Fruit fly (Drosophila melanogaster) whole organism, pupa: ENCODE measurements around the gene CG2186.

Experiments used
- CG10348 ChIP-seq: fragments of 200-800 bp; sonication (Bioruptor generic); IDR thresholded peaks from 2 replicates; pipeline ENCODE4 v1.3.6; 2022; ENCODE audit warnings: missing biosample characterization, missing genetic modification characterization
- CG12605 ChIP-seq: fragments of 200-800 bp; sonication (Bioruptor generic); IDR thresholded peaks from 2 replicates; pipeline ENCODE4 v1.3.6; 2022; ENCODE audit warnings: missing biosample characterization, missing genetic modification characterization
- CG8159 ChIP-seq: fragments of 200-800 bp; sonication (Bioruptor generic); optimal IDR thresholded peaks from 3 replicates; lab custom pipeline; 2018; ENCODE audit warnings: missing biosample characterization, mild to moderate bottlenecking, missing genetic modification characterization, moderate library complexity
- CG9948 ChIP-seq: fragments of 200-800 bp; sonication (Bioruptor generic); optimal IDR thresholded peaks from 2 replicates; lab custom pipeline; 2018; ENCODE audit warnings: missing biosample characterization, mild to moderate bottlenecking, missing genetic modification characterization, moderate library complexity
- EcR ChIP-seq: fragments of 200-800 bp; sonication (Bioruptor generic); optimal IDR thresholded peaks from 3 replicates; lab custom pipeline; 2019; ENCODE audit warnings: missing biosample characterization, missing genetic modification characterization, mild to moderate bottlenecking, moderate library complexity, missing genetic modification reagents
- Ets98B ChIP-seq: fragments of 200-800 bp; sonication (Bioruptor generic); IDR thresholded peaks from 2 replicates; pipeline ENCODE4 v1.3.6; 2022; ENCODE audit warnings: missing biosample characterization, missing genetic modification characterization
- Pif1B ChIP-seq: fragments of 200-800 bp; sonication (Bioruptor generic); optimal IDR thresholded peaks from 3 replicates; lab custom pipeline; 2016; ENCODE audit warnings: missing biosample characterization, missing genetic modification characterization
- Snoo ChIP-seq: fragments of 200-800 bp; sonication (Bioruptor generic); optimal IDR thresholded peaks from 3 replicates; lab custom pipeline; 2017; ENCODE audit warnings: missing biosample characterization, mild to moderate bottlenecking, missing genetic modification characterization, inconsistent platforms
- fd96Ca ChIP-seq: fragments of 200-800 bp; sonication (Bioruptor generic); IDR thresholded peaks from 3 replicates; pipeline ENCODE4 v1.3.6; 2022; ENCODE audit warnings: missing biosample characterization, missing genetic modification characterization
- gl ChIP-seq: fragments of 200-800 bp; sonication (Bioruptor generic); optimal IDR thresholded peaks from 2 replicates; lab custom pipeline; 2018; ENCODE audit warnings: missing biosample characterization, mild to moderate bottlenecking, missing genetic modification characterization
- rn ChIP-seq: fragments of 200-800 bp; sonication (Bioruptor generic); IDR thresholded peaks from 2 replicates; pipeline ENCODE4 v1.3.6; 2022; ENCODE audit warnings: missing biosample characterization, missing genetic modification characterization

DNA sequence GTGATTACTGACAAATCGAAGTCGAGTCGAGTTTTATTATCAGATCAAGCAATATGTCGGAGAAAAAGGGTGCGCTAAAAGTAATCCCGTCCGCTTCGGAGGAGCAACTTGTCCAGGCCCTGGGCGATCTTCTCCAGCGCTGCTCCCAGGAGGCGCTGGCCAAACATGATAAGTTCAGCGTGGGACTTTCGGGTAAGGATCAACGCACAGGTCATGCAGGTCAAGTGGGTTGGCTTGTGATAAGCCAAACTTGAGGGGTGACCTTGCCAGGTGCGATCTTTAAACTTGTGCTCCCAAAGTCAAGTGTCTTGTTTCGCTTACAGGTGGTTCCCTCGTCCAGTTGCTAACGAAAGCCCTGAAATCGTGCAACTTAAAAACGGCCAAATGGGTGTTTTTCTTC is 10.0 kb upstream of the CG2186 start:
- TF ChIP-seq CG9948: no peak
- no peak for TF ChIP-seq gl (tag; lab: Kevin White, UChicago)
- TF ChIP-seq fd96Ca (GFP tag; lab: Robert Waterston, UW): no peak
- TF ChIP-seq Ets98B (GFP tag; lab: Robert Waterston, UW): no peak
- no peak for TF ChIP-seq CG12605 (GFP tag; lab: Robert Waterston, UW)
- TF ChIP-seq rn: no peak
- TF ChIP-seq EcR (GFP tag; lab: Kevin White, UChicago): no peak
- TF ChIP-seq Pif1B (GFP tag; lab: Kevin White, UChicago): no peak
- TF ChIP-seq CG8159 (tag; lab: Kevin White, UChicago): no peak
- no peak for TF ChIP-seq CG10348 (GFP tag; lab: Robert Waterston, UW)
- no peak for TF ChIP-seq Snoo
